Worm (Caenorhabditis elegans) whole organism, L1 larva: ENCODE data around the gene C50C3.12.

ENCODE experiments used
- C16A3.4 ChIP-seq: fragments of 150-350 bp; optimal IDR thresholded peaks from 2 replicates; lab custom pipeline; 2014; ENCODE audit warnings: missing biosample characterization, missing genetic modification characterization
- F16B12.6 ChIP-seq: fragments of 150-350 bp; optimal IDR thresholded peaks from 2 replicates; lab custom pipeline; 2014; ENCODE audit warnings: missing biosample characterization, missing genetic modification characterization
- aha-1 ChIP-seq: fragments of 150-350 bp; optimal IDR thresholded peaks from 2 replicates; lab custom pipeline; 2014; ENCODE audit warnings: missing biosample characterization, missing genetic modification characterization
- ceh-63 ChIP-seq: fragments of 200-800 bp; sonication (Bioruptor generic); optimal IDR thresholded peaks from 2 replicates; lab custom pipeline; 2018; ENCODE audit warnings: mild to moderate bottlenecking, missing genetic modification characterization, missing compliant biosample characterization
- ceh-82 ChIP-seq, 3 experiments: fragments of 150-350 bp in 1 of 3; sonication (generic microtip) in 2 of 3; optimal IDR thresholded peaks; 2 replicates each; lab custom pipeline; 2014 to 2017; ENCODE audit warnings: missing biosample characterization in 3 of 3, missing genetic modification characterization in 3 of 3
- dpl-1 ChIP-seq, 3 experiments: fragments of 150-350 bp in 2 of 3; sonication (generic microtip) in 1 of 3; optimal IDR thresholded peaks; 2 replicates each; lab custom pipeline; 2014 to 2017; ENCODE audit warnings: missing biosample characterization in 3 of 3, missing genetic modification characterization in 3 of 3, missing genetic modification reagents in 3 of 3
- dsc-1 ChIP-seq: sonication (generic microtip); optimal IDR thresholded peaks from 2 replicates; lab custom pipeline; 2016; ENCODE audit warnings: mild to moderate bottlenecking, missing genetic modification characterization, missing compliant biosample characterization
- efl-1 ChIP-seq, 4 experiments: fragments of 150-350 bp; optimal IDR thresholded peaks in 3 of 4; peaks in 1 of 4; 1 replicate in 1 of 4; 2 replicates in 3 of 4; lab custom pipeline; 2014; ENCODE audit warnings: missing biosample characterization in 2 of 4, missing genetic modification characterization in 2 of 4, missing genetic modification reagents in 2 of 4
- egl-13 ChIP-seq: sonication (generic microtip); optimal IDR thresholded peaks from 2 replicates; lab custom pipeline; 2016; ENCODE audit warnings: missing genotype, missing genetic modification reagents, missing genetic modification characterization, missing compliant biosample characterization
- fkh-10 ChIP-seq: sonication (generic microtip); optimal IDR thresholded peaks from 2 replicates; lab custom pipeline; 2017; ENCODE audit warnings: missing biosample characterization, missing genetic modification reagents, missing genetic modification characterization
- fkh-8 ChIP-seq: sonication (generic microtip); optimal IDR thresholded peaks from 2 replicates; lab custom pipeline; 2016; ENCODE audit warnings: mild to moderate bottlenecking, missing genetic modification characterization, missing compliant biosample characterization
- fos-1 ChIP-seq: fragments of 150-350 bp; optimal IDR thresholded peaks from 2 replicates; lab custom pipeline; 2014; ENCODE audit warnings: missing biosample characterization, missing genetic modification characterization
- hlh-17 ChIP-seq: fragments of 200-800 bp; sonication (Bioruptor generic); optimal IDR thresholded peaks from 2 replicates; lab custom pipeline; 2018; ENCODE audit warnings: missing genetic modification characterization, mild to moderate bottlenecking, missing compliant biosample characterization, moderate library complexity, borderline replicate concordance
- hlh-4 ChIP-seq: sonication (generic microtip); optimal IDR thresholded peaks from 2 replicates; lab custom pipeline; 2016; ENCODE audit warnings: mild to moderate bottlenecking, missing genetic modification characterization, missing compliant biosample characterization
- isw-1 ChIP-seq: fragments of 200-800 bp; sonication (Bioruptor generic); IDR thresholded peaks from 2 replicates; pipeline ENCODE4 v1.3.6; 2022; ENCODE audit warnings: missing genetic modification characterization, missing compliant biosample characterization
- jun-1 ChIP-seq: fragments of 150-350 bp; optimal IDR thresholded peaks from 2 replicates; lab custom pipeline; 2014; ENCODE audit warnings: missing biosample characterization, missing genetic modification reagents, missing genetic modification characterization
- lin-13 ChIP-seq: fragments of 150-350 bp; optimal IDR thresholded peaks from 2 replicates; lab custom pipeline; 2014; ENCODE audit warnings: missing biosample characterization, missing genetic modification reagents, missing genetic modification characterization
- lin-14 ChIP-seq: fragments of 200-800 bp; sonication (Bioruptor generic); optimal IDR thresholded peaks from 2 replicates; lab custom pipeline; 2018; ENCODE audit warnings: mild to moderate bottlenecking, missing genetic modification characterization, moderate library complexity, missing compliant biosample characterization
- lin-35 ChIP-seq, 2 experiments: fragments of 150-350 bp; optimal IDR thresholded peaks; 2 replicates each; lab custom pipeline; 2014; ENCODE audit warnings: missing biosample characterization in 2 of 2, missing genetic modification characterization in 2 of 2, missing genetic modification reagents in 2 of 2
- lin-39 ChIP-seq: fragments of 150-350 bp; optimal IDR thresholded peaks from 2 replicates; lab custom pipeline; 2014; ENCODE audit warnings: missing biosample characterization, missing genetic modification reagents, missing genetic modification characterization
- lir-3 ChIP-seq: sonication (generic microtip); optimal IDR thresholded peaks from 2 replicates; lab custom pipeline; 2016; ENCODE audit warnings: mild to moderate bottlenecking, missing genetic modification characterization, moderate library complexity, missing compliant biosample characterization; ENCODE audit not compliant: poor library complexity
- lsy-2 ChIP-seq, 2 experiments: fragments of 150-350 bp; optimal IDR thresholded peaks; 2 replicates each; lab custom pipeline; 2014; ENCODE audit warnings: missing biosample characterization in 2 of 2, missing genetic modification characterization in 2 of 2
- mep-1 ChIP-seq: fragments of 150-350 bp; optimal IDR thresholded peaks from 2 replicates; lab custom pipeline; 2014; ENCODE audit warnings: missing biosample characterization, missing genetic modification characterization
- nhr-12 ChIP-seq: sonication (generic microtip); optimal IDR thresholded peaks from 2 replicates; lab custom pipeline; 2017; ENCODE audit warnings: missing biosample characterization, missing genetic modification characterization
- nhr-19 ChIP-seq: fragments of 200-800 bp; sonication (Bioruptor generic); conservative IDR thresholded peaks from 2 replicates; pipeline ENCODE4 v1.3.6; 2022; ENCODE audit warnings: missing genetic modification characterization, missing compliant biosample characterization
- nhr-20 ChIP-seq: sonication (generic microtip); optimal IDR thresholded peaks from 2 replicates; lab custom pipeline; 2016; ENCODE audit warnings: mild to moderate bottlenecking, missing genetic modification characterization, missing compliant biosample characterization
- nhr-237 ChIP-seq: fragments of 150-350 bp; optimal IDR thresholded peaks from 2 replicates; lab custom pipeline; 2014; ENCODE audit warnings: missing biosample characterization, missing genetic modification characterization
- nhr-71 ChIP-seq: sonication (generic microtip); optimal IDR thresholded peaks from 2 replicates; lab custom pipeline; 2016; ENCODE audit warnings: mild to moderate bottlenecking, missing genetic modification characterization, moderate library complexity, missing compliant biosample characterization
- nhr-76 ChIP-seq: sonication (generic microtip); optimal IDR thresholded peaks from 2 replicates; lab custom pipeline; 2017; ENCODE audit warnings: missing biosample characterization, missing genetic modification characterization
- nhr-77 ChIP-seq: fragments of 150-350 bp; optimal IDR thresholded peaks from 2 replicates; lab custom pipeline; 2014; ENCODE audit warnings: missing biosample characterization, missing genetic modification characterization
- pag-3 ChIP-seq: sonication (generic microtip); optimal IDR thresholded peaks from 2 replicates; lab custom pipeline; 2017; ENCODE audit warnings: missing genetic modification characterization, mild to moderate bottlenecking, missing compliant biosample characterization, antibody characterized with exemption, borderline replicate concordance; ENCODE audit not compliant: insufficient read depth
- pax-3 ChIP-seq: fragments of 200-800 bp; sonication (Bioruptor generic); optimal IDR thresholded peaks from 2 replicates; lab custom pipeline; 2018; ENCODE audit warnings: mild to moderate bottlenecking, missing genetic modification characterization, moderate library complexity, missing compliant biosample characterization
- pqm-1 ChIP-seq: sonication (generic microtip); optimal IDR thresholded peaks from 3 replicates; lab custom pipeline; 2017; ENCODE audit warnings: missing biosample characterization, missing genetic modification characterization
- rnt-1 ChIP-seq: sonication (generic microtip); optimal IDR thresholded peaks from 2 replicates; lab custom pipeline; 2016; ENCODE audit warnings: mild to moderate bottlenecking, missing genetic modification characterization, moderate library complexity, missing compliant biosample characterization
- snpc-4 ChIP-seq: fragments of 150-350 bp; optimal IDR thresholded peaks from 2 replicates; lab custom pipeline; 2014; ENCODE audit warnings: missing biosample characterization, missing genetic modification characterization
- sptf-1 ChIP-seq: fragments of 150-350 bp; optimal IDR thresholded peaks from 2 replicates; lab custom pipeline; 2014; ENCODE audit warnings: missing biosample characterization, missing genetic modification characterization
- swsn-7 ChIP-seq: sonication (generic microtip); optimal IDR thresholded peaks from 2 replicates; lab custom pipeline; 2016; ENCODE audit warnings: missing genetic modification characterization, missing compliant biosample characterization
- tbx-2 ChIP-seq: sonication (generic microtip); optimal IDR thresholded peaks from 2 replicates; lab custom pipeline; 2016; ENCODE audit warnings: missing genetic modification characterization, missing compliant biosample characterization
- unc-98 ChIP-seq: fragments of 200-800 bp; sonication (Bioruptor generic); IDR thresholded peaks from 2 replicates; pipeline ENCODE4 v1.3.6; 2022; ENCODE audit warnings: missing genetic modification characterization, missing compliant biosample characterization
- vab-15 ChIP-seq: sonication (generic microtip); optimal IDR thresholded peaks from 2 replicates; lab custom pipeline; 2017; ENCODE audit warnings: missing genotype, mild to moderate bottlenecking, missing genetic modification characterization, missing compliant biosample characterization
- xbp-1 ChIP-seq: sonication (generic microtip); optimal IDR thresholded peaks from 2 replicates; lab custom pipeline; 2016; ENCODE audit warnings: missing genetic modification characterization, missing compliant biosample characterization
- zag-1 ChIP-seq: fragments of 150-350 bp; optimal IDR thresholded peaks from 2 replicates; lab custom pipeline; 2014; ENCODE audit warnings: missing biosample characterization, missing genetic modification characterization
- ztf-11 ChIP-seq, 2 experiments: sonication (generic microtip); optimal IDR thresholded peaks; 2 replicates each; lab custom pipeline; 2016 to 2017; ENCODE audit warnings: missing genetic modification characterization in 2 of 2, missing biosample characterization in 1 of 2, missing compliant biosample characterization in 1 of 2
- ztf-4 ChIP-seq: fragments of 150-350 bp; optimal IDR thresholded peaks from 2 replicates; lab custom pipeline; 2014; ENCODE audit warnings: missing biosample characterization, missing genetic modification characterization

C50C3.12 gene

ce11 chrIII:8191695-8192094 lies 15.3 kb downstream of the C50C3.12 start, which contains the start of gene C50C3.1:
Gene C50C3.1 (plus strand): TSS chrIII:8191995.
- TF ChIP-seq efl-1 (optimal IDR thresholded peaks at IDR 0.05; lab: Kevin White, UChicago), result peak in 1 of 2 experiments; percentile 17
- TF ChIP-seq efl-1 (GFP tag; optimal IDR thresholded peaks at IDR 0.05 in 1 of 2; lab: Kevin White, UChicago), result no peak
- TF ChIP-seq isw-1 (GFP tag; lab: Robert Waterston, UW), result no peak

DNA sequence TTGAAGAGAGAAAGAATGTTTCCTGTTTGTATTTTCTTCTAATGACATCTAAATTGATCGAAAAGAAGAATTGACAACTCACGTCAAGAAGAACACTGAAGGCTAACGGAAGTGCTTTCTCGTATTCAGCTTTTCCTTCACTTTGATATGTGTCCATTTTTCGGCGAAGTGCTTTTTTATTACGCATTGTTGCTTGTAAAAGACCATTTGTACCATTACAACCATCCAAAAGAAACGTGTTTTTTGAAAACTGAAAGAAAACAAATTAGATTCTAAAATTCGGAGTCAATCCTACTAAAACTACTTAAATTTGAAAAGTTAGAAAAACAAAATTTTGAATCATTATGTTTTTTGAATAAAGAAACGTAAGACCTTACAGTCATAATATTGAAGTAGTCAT lies 22.7 kb downstream of the C50C3.12 start:
- TF ChIP-seq tbx-2 (tag; lab: Kevin White, UChicago) (no peak), pax-3 (no peak), ceh-63 (no peak), nhr-77 (no peak), sptf-1 (no peak), lin-35 (GFP tag; optimal IDR thresholded peaks at IDR 0.05; lab: Kevin White, UChicago) (no peak), dpl-1 (GFP tag; optimal IDR thresholded peaks at IDR 0.05; lab: Kevin White, UChicago) (no peak), vab-15 (no peak), mep-1 (tag; lab: Kevin White, UChicago) (no peak), nhr-12 (tag; lab: Kevin White, UChicago) (no peak), C16A3.4 (no peak), fkh-10 (GFP tag; lab: Kevin White, UChicago) (no peak)
- TF ChIP-seq, all 84 proteins: peak for 0

- no peak for TF ChIP-seq ztf-11 (tag; optimal IDR thresholded peaks at IDR 0.05; lab: Kevin White, UChicago)
- no peak for TF ChIP-seq isw-1 (GFP tag; lab: Robert Waterston, UW)
- TF ChIP-seq egl-13 (tag; lab: Kevin White, UChicago), result no peak
- TF ChIP-seq fkh-8 (tag; lab: Kevin White, UChicago), result no peak
Measured at ce11 chrIII:8201117-8201516, 24.8 kb downstream of the C50C3.12 start, which contains the start of gene unc-36. Gene unc-36 (minus strand): TSS chrIII:8201217.

DNA sequence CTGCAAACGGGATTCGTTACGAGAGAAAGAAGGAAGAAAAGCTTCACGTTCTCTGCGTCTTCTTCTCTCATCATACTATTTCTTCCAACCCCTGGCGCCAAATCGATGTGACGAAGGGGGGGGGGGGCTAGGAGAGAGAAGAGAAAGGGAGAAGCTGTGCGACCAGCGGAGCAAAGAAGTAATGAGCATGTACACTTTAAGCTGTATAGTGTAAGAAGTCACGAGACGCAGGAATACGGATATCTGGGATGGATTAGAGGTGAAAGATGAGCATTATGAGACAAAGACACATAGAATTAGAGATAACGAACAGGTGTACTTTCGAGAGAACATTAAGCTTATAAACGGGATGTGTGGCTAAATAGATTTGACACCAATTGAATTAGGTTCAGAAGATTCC lies 25.4 kb downstream of the C50C3.12 start:
- TF ChIP-seq efl-1 (optimal IDR thresholded peaks at IDR 0.05; lab: Kevin White, UChicago) (peak; percentile 46 to 48), efl-1 (GFP tag; optimal IDR thresholded peaks at IDR 0.05 in 1 of 2; lab: Kevin White, UChicago) (peak; percentile 38 to 86), lsy-2 (tag; optimal IDR thresholded peaks at IDR 0.05; lab: Kevin White, UChicago) (peak; percentile 52 to 57), egl-13 (tag; lab: Kevin White, UChicago) (peak; percentile 58), ztf-4 (peak; percentile 25), fkh-8 (tag; lab: Kevin White, UChicago) (peak; percentile 79), hlh-4 (no peak), isw-1 (GFP tag; lab: Robert Waterston, UW) (peak; percentile 31), xbp-1 (tag; lab: Kevin White, UChicago) (peak; percentile 3), ceh-82 (tag; optimal IDR thresholded peaks at IDR 0.05; lab: Kevin White, UChicago) (peak in 2 of 3 experiments; percentile 17 to 55), dsc-1 (peak; percentile 76), mep-1 (tag; lab: Kevin White, UChicago) (peak; percentile 26), nhr-237 (tag; lab: Kevin White, UChicago) (no peak), snpc-4 (tag; lab: Kevin White, UChicago) (no peak), unc-98 (GFP tag; lab: Robert Waterston, UW) (0 out of 2 replicates have a peak, but pooled peaks have one; percentile 10), dpl-1 (GFP tag; optimal IDR thresholded peaks at IDR 0.05; lab: Kevin White, UChicago) (peak in 1 of 3 experiments; percentile 32), fkh-10 (GFP tag; lab: Kevin White, UChicago) (peak; percentile 30), lin-35 (GFP tag; optimal IDR thresholded peaks at IDR 0.05; lab: Kevin White, UChicago) (peak in 1 of 2 experiments; percentile 51), pag-3 (tag; lab: Kevin White, UChicago) (no peak), pax-3 (peak; percentile 42), nhr-19 (GFP tag; lab: Robert Waterston, UW) (peak; percentile 49), lin-39 (no peak), lin-13 (GFP tag; lab: Kevin White, UChicago) (no peak), jun-1 (tag; lab: Kevin White, UChicago) (no peak), rnt-1 (tag; lab: Kevin White, UChicago) (peak; percentile 45), zag-1 (tag; lab: Kevin White, UChicago) (no peak), swsn-7 (tag; lab: Kevin White, UChicago) (peak; percentile 56), F16B12.6 (peak; percentile 30), aha-1 (no peak), pqm-1 (no peak), hlh-17 (GFP tag; lab: Kevin White, UChicago) (no peak), lir-3 (tag; lab: Kevin White, UChicago) (peak; percentile 19), lin-14 (GFP tag; lab: Kevin White, UChicago) (peak; percentile 94), fos-1 (tag; lab: Kevin White, UChicago) (no peak), nhr-76 (tag; lab: Kevin White, UChicago) (no peak), tbx-2 (tag; lab: Kevin White, UChicago) (peak; percentile 55), nhr-20 (peak; percentile 26), nhr-71 (tag; lab: Kevin White, UChicago) (peak; percentile 76)
